Fruit fly (Drosophila melanogaster) whole organism, embryonic: Measurements from ENCODE around the gene CG13043.

ENCODE experiments used
- Awh ChIP-seq: fragments of 200-800 bp; sonication (Bioruptor generic); IDR thresholded peaks from 2 replicates; pipeline ENCODE4, ENCODE4 v1.3.6; 2022; ENCODE audit warnings: missing biosample characterization, missing genetic modification characterization
- B-H2 ChIP-seq: fragments of 200-800 bp; sonication (Bioruptor generic); optimal IDR thresholded peaks from 2 replicates; lab custom pipeline; 2018; ENCODE audit warnings: missing biosample characterization, mild to moderate bottlenecking, missing genetic modification characterization
- Bteb2 ChIP-seq: fragments of 200-800 bp; sonication (Bioruptor generic); optimal IDR thresholded peaks from 2 replicates; lab custom pipeline; 2016; ENCODE audit warnings: missing biosample characterization, missing genetic modification characterization
- CG10654 ChIP-seq: fragments of 200-800 bp; sonication (Bioruptor generic); optimal IDR thresholded peaks from 2 replicates; lab custom pipeline; 2016; ENCODE audit warnings: missing biosample characterization, missing genetic modification characterization
- CG12769 ChIP-seq: fragments of 200-800 bp; sonication (Bioruptor generic); optimal IDR thresholded peaks from 2 replicates; lab custom pipeline; 2019; ENCODE audit warnings: missing biosample characterization, mild to moderate bottlenecking, missing genetic modification characterization, moderate library complexity
- CG15269 ChIP-seq: fragments of 200-800 bp; sonication (Bioruptor generic); optimal IDR thresholded peaks from 2 replicates; lab custom pipeline; 2018; ENCODE audit warnings: missing biosample characterization, mild to moderate bottlenecking, missing genetic modification characterization, moderate library complexity
- CG15479 ChIP-seq: fragments of 200-800 bp; sonication (Bioruptor generic); optimal IDR thresholded peaks from 3 replicates; lab custom pipeline; 2019; ENCODE audit warnings: missing biosample characterization, mild to moderate bottlenecking, missing genetic modification characterization, moderate library complexity
- CG17385 ChIP-seq: fragments of 200-800 bp; sonication (Bioruptor generic); optimal IDR thresholded peaks from 3 replicates; lab custom pipeline; 2018; ENCODE audit warnings: missing biosample characterization, mild to moderate bottlenecking, missing genetic modification characterization
- CG33213 ChIP-seq: fragments of 200-800 bp; sonication (Bioruptor generic); optimal IDR thresholded peaks from 3 replicates; lab custom pipeline; 2016; ENCODE audit warnings: missing biosample characterization, missing genetic modification characterization
- CG3726 ChIP-seq: fragments of 200-800 bp; sonication (Bioruptor generic); IDR thresholded peaks from 3 replicates; pipeline ENCODE4, ENCODE4 v1.3.6; 2022; ENCODE audit warnings: missing biosample characterization, missing genetic modification characterization
- CG4820 ChIP-seq: fragments of 200-800 bp; sonication (Bioruptor generic); optimal IDR thresholded peaks from 3 replicates; lab custom pipeline; 2016; ENCODE audit warnings: missing biosample characterization, missing genetic modification characterization
- CG6272 ChIP-seq: fragments of 200-800 bp; sonication (Bioruptor generic); IDR thresholded peaks from 2 replicates; pipeline ENCODE4 v1.3.6; 2022; ENCODE audit warnings: missing biosample characterization, missing genetic modification characterization
- CG7357 ChIP-seq: fragments of 200-800 bp; sonication (Bioruptor generic); IDR thresholded peaks from 3 replicates; pipeline ENCODE4 v1.3.6; 2022; ENCODE audit warnings: missing biosample characterization, missing genetic modification characterization
- CG7839 ChIP-seq: fragments of 200-800 bp; sonication (Bioruptor generic); optimal IDR thresholded peaks from 3 replicates; lab custom pipeline; 2018; ENCODE audit warnings: missing biosample characterization, mild to moderate bottlenecking, missing genetic modification characterization, moderate library complexity
- CG8089 ChIP-seq: fragments of 200-800 bp; sonication (Bioruptor generic); optimal IDR thresholded peaks from 3 replicates; lab custom pipeline; 2016; ENCODE audit warnings: missing biosample characterization, missing genetic modification characterization
- Camta ChIP-seq: fragments of 200-800 bp; sonication (Bioruptor generic); optimal IDR thresholded peaks from 2 replicates; lab custom pipeline; 2016; ENCODE audit warnings: missing biosample characterization, missing genetic modification characterization
- Dp ChIP-seq: fragments of 200-800 bp; sonication (Bioruptor generic); optimal IDR thresholded peaks from 2 replicates; lab custom pipeline; 2018; ENCODE audit warnings: missing biosample characterization, mild to moderate bottlenecking, missing genetic modification characterization, moderate library complexity
- Dref ChIP-seq: fragments of 200-800 bp; sonication (Bioruptor generic); IDR thresholded peaks from 2 replicates; pipeline ENCODE4 v1.3.6; 2022; ENCODE audit warnings: missing biosample characterization, missing genetic modification characterization
- Drgx ChIP-seq: fragments of 200-800 bp; sonication (Bioruptor generic); IDR thresholded peaks from 2 replicates; pipeline ENCODE4 v1.3.6; 2022; ENCODE audit warnings: missing biosample characterization, missing genetic modification characterization
- HLH3B ChIP-seq: fragments of 200-800 bp; sonication (Bioruptor generic); IDR thresholded peaks from 2 replicates; pipeline ENCODE4 v1.3.6; 2022; ENCODE audit warnings: missing biosample characterization, missing genetic modification characterization
- Kr ChIP-seq: fragments of 200-800 bp; sonication (Bioruptor generic); optimal IDR thresholded peaks from 2 replicates; lab custom pipeline; 2017; ENCODE audit warnings: missing biosample characterization, mild to moderate bottlenecking, missing genetic modification characterization
- Lim3 ChIP-seq: fragments of 200-800 bp; sonication (Bioruptor generic); IDR thresholded peaks from 2 replicates; pipeline ENCODE4 v1.3.6; 2022; ENCODE audit warnings: missing biosample characterization, missing genetic modification characterization
- Mrtf ChIP-seq: fragments of 200-800 bp; sonication (Bioruptor generic); IDR thresholded peaks from 3 replicates; pipeline ENCODE4 v1.3.6; 2022; ENCODE audit warnings: missing biosample characterization, missing genetic modification characterization
- Myb ChIP-seq: fragments of 200-800 bp; sonication (Bioruptor generic); optimal IDR thresholded peaks from 2 replicates; lab custom pipeline; 2016; ENCODE audit warnings: missing biosample characterization, missing genetic modification characterization
- NFAT ChIP-seq: fragments of 200-800 bp; sonication (Bioruptor generic); IDR thresholded peaks from 2 replicates; pipeline ENCODE4 v1.3.6; 2022; ENCODE audit warnings: missing biosample characterization, missing genetic modification characterization
- Nf-YB ChIP-seq: fragments of 200-800 bp; sonication (Bioruptor generic); optimal IDR thresholded peaks from 3 replicates; lab custom pipeline; 2019; ENCODE audit warnings: missing biosample characterization, mild to moderate bottlenecking, missing genetic modification characterization, moderate library complexity
- Nf-YC ChIP-seq: fragments of 200-800 bp; optimal IDR thresholded peaks from 3 replicates; lab custom pipeline; 2019; ENCODE audit warnings: missing biosample characterization, mild to moderate bottlenecking, missing genetic modification characterization, moderate library complexity
- Ptx1 ChIP-seq: fragments of 200-800 bp; sonication (Bioruptor generic); IDR thresholded peaks from 2 replicates; pipeline ENCODE4 v1.3.6; 2022; ENCODE audit warnings: missing biosample characterization, missing genetic modification characterization
- Sox102F ChIP-seq: fragments of 200-800 bp; sonication (Bioruptor generic); optimal IDR thresholded peaks from 2 replicates; lab custom pipeline; 2018; ENCODE audit warnings: missing biosample characterization, mild to moderate bottlenecking, missing genetic modification characterization, moderate library complexity
- Spps ChIP-seq: fragments of 200-800 bp; sonication (Bioruptor generic); optimal IDR thresholded peaks from 2 replicates; lab custom pipeline; 2018; ENCODE audit warnings: missing biosample characterization, mild to moderate bottlenecking, missing genetic modification characterization
- TFAM ChIP-seq: fragments of 200-800 bp; sonication (Bioruptor generic); optimal IDR thresholded peaks from 2 replicates; lab custom pipeline; 2017; ENCODE audit warnings: missing biosample characterization, missing genetic modification characterization, inconsistent platforms
- Vsx1 ChIP-seq: fragments of 200-800 bp; sonication (Bioruptor generic); optimal IDR thresholded peaks from 2 replicates; lab custom pipeline; 2017; ENCODE audit warnings: missing biosample characterization, mild to moderate bottlenecking, missing genetic modification characterization, missing genetic modification reagents
- al ChIP-seq: fragments of 200-800 bp; sonication (Bioruptor generic); IDR thresholded peaks from 2 replicates; pipeline ENCODE4 v1.3.6; 2022; ENCODE audit warnings: missing biosample characterization, missing genetic modification characterization
- bcd ChIP-seq: fragments of 200-800 bp; sonication (Bioruptor generic); optimal IDR thresholded peaks from 2 replicates; lab custom pipeline; 2017; ENCODE audit warnings: missing biosample characterization, mild to moderate bottlenecking, missing genetic modification characterization
- br ChIP-seq: fragments of >200 bp; optimal IDR thresholded peaks from 2 replicates; lab custom pipeline; 2017
- chn ChIP-seq: fragments of 200-800 bp; sonication (Bioruptor generic); optimal IDR thresholded peaks from 2 replicates; lab custom pipeline; 2016; ENCODE audit warnings: missing biosample characterization, missing genetic modification characterization
- dimm ChIP-seq: fragments of 200-800 bp; sonication (Bioruptor generic); IDR thresholded peaks from 2 replicates; pipeline ENCODE4 v1.3.6; 2022; ENCODE audit warnings: missing biosample characterization, missing genetic modification characterization
- dmrt11E ChIP-seq: fragments of 200-800 bp; sonication (Bioruptor generic); optimal IDR thresholded peaks from 3 replicates; lab custom pipeline; 2018; ENCODE audit warnings: missing biosample characterization, mild to moderate bottlenecking, missing genetic modification characterization, moderate library complexity
- fru ChIP-seq: fragments of >200 bp; optimal IDR thresholded peaks from 2 replicates; lab custom pipeline; 2017
- fu2 ChIP-seq: fragments of 200-800 bp; sonication (Bioruptor generic); optimal IDR thresholded peaks from 2 replicates; lab custom pipeline; 2016; ENCODE audit warnings: missing biosample characterization, missing genetic modification characterization
- gce ChIP-seq: fragments of 200-800 bp; sonication (Bioruptor generic); IDR thresholded peaks from 3 replicates; pipeline ENCODE4 v1.3.6; 2022; ENCODE audit warnings: missing biosample characterization, missing genetic modification characterization
- gt ChIP-seq: fragments of 200-800 bp; sonication (Bioruptor generic); IDR thresholded peaks from 2 replicates; pipeline ENCODE4 v1.3.6; 2022; ENCODE audit warnings: missing biosample characterization, missing genetic modification characterization
- hkb ChIP-seq, 2 experiments: fragments of 200-800 bp in 1 of 2; fragments of >200 bp in 1 of 2; sonication (Bioruptor generic) in 1 of 2; IDR thresholded peaks in 1 of 2; optimal IDR thresholded peaks in 1 of 2; 2 replicates each; pipeline versions ENCODE4 v1.3.6 to Lab custom; 2017 to 2022; ENCODE audit warnings: missing biosample characterization in 1 of 2, missing genetic modification characterization in 1 of 2
- lola ChIP-seq, 3 experiments: fragments of >200 bp in 2 of 3; fragments of 200-800 bp in 1 of 3; sonication (Bioruptor generic) in 1 of 3; optimal IDR thresholded peaks; 2 replicates each; lab custom pipeline; 2017 to 2019; ENCODE audit warnings: missing biosample characterization in 3 of 3, missing genetic modification characterization in 3 of 3, mild to moderate bottlenecking in 1 of 3, moderate library complexity in 1 of 3
- maf-S ChIP-seq: fragments of 200-800 bp; sonication (Bioruptor generic); optimal IDR thresholded peaks from 2 replicates; lab custom pipeline; 2016; ENCODE audit warnings: missing biosample characterization, missing genetic modification characterization
- odd ChIP-seq: fragments of 200-800 bp; sonication (Bioruptor generic); optimal IDR thresholded peaks from 2 replicates; lab custom pipeline; 2017; ENCODE audit warnings: missing biosample characterization, mild to moderate bottlenecking, missing genetic modification characterization
- otp ChIP-seq: fragments of 200-800 bp; sonication (Bioruptor generic); IDR thresholded peaks from 3 replicates; pipeline ENCODE4, ENCODE4 v1.3.6; 2022; ENCODE audit warnings: missing biosample characterization, missing genetic modification characterization
- peb ChIP-seq: fragments of 200-800 bp; sonication (Bioruptor generic); IDR thresholded peaks from 2 replicates; pipeline ENCODE4 v1.3.6; 2022; ENCODE audit warnings: missing biosample characterization, missing genetic modification characterization
- pnt ChIP-seq: fragments of 200-800 bp; sonication (Bioruptor generic); optimal IDR thresholded peaks from 3 replicates; lab custom pipeline; 2016; ENCODE audit warnings: missing biosample characterization, missing genetic modification characterization
- stc ChIP-seq: fragments of 200-800 bp; sonication (Bioruptor generic); IDR thresholded peaks from 2 replicates; pipeline ENCODE4 v1.3.6; 2022; ENCODE audit warnings: missing biosample characterization, missing genetic modification characterization
- wor ChIP-seq: fragments of 200-800 bp; sonication (Bioruptor generic); IDR thresholded peaks from 2 replicates; pipeline ENCODE4 v1.3.6; 2022; ENCODE audit warnings: missing biosample characterization, missing genetic modification characterization

CG13043 gene

DNA sequence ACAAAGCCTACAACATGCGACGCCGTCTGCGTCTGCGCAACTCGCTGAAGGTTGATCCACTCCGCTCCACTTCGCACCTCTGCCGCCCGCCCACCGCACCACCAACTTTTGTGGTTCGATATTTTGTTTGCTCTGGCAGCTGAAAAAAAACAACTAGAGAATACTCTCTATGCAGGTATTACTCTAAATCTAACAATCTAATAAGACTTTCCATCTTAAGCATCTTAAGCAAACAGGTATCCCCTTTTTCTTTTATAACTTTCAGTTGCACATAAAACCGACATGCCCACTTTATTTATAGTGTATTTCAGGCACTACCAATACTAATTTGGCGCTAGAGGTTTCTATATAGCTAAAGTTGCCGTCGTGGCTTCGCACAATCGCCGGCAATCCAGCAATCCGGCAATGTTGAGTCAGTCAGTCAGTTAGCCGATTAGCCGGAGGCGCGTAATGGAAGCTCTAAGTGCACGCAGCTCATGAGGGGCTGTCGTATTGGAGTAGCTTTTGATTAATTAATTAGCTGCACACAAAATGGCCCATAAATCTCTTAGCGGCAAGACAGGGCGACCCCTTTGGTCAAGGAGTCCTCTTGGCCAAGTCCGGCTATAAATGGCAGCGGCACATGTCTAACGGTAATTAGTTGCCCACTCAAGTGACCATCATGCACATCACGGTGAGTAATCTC, 22.7 kb upstream of the CG13043 start, which contains the start of gene CG13058 (continued):
- no peak for TF ChIP-seq hkb (optimal IDR thresholded peaks at IDR 0.05; lab: Kevin White, UChicago)
- peak; percentile 62 for TF ChIP-seq hkb (GFP tag; IDR thresholded peaks at IDR 0.05; lab: Robert Waterston, UW)
- peak; percentile 16 for TF ChIP-seq maf-S (GFP tag; lab: Kevin White, UChicago)
- TF ChIP-seq Awh (GFP tag; lab: Robert Waterston, UW), result no peak
- TF ChIP-seq CG33213 (GFP tag; lab: Kevin White, UChicago), result no peak
- TF ChIP-seq Vsx1 (GFP tag; lab: Kevin White, UChicago), result peak; percentile 16
- peak; percentile 64 for TF ChIP-seq odd (GFP tag; lab: Kevin White, UChicago)
- TF ChIP-seq Spps (tag; lab: Kevin White, UChicago), result no peak
- no peak for TF ChIP-seq peb (GFP tag; lab: Robert Waterston, UW)
- TF ChIP-seq TFAM, result no peak
- no peak for TF ChIP-seq Nf-YB (GFP tag; lab: Kevin White, UChicago)
- TF ChIP-seq dmrt11E (tag; lab: Kevin White, UChicago), result no peak
- TF ChIP-seq Bteb2 (GFP tag; lab: Kevin White, UChicago), result peak; percentile 42
- TF ChIP-seq CG10654, result no peak
- TF ChIP-seq CG4820 (GFP tag; lab: Kevin White, UChicago), result peak; percentile 57
- peak; percentile 65 for TF ChIP-seq Drgx
- no peak for TF ChIP-seq pnt
- TF ChIP-seq chn, result peak; percentile 46
- 0 out of 2 replicates have a peak, but pooled peaks have one; percentile 23 for TF ChIP-seq al
- TF ChIP-seq Dref, result no peak
- TF ChIP-seq Sox102F (GFP tag; lab: Kevin White, UChicago), result peak; percentile 75
- peak; percentile 23; the same call in 1 of the 2 replicates for TF ChIP-seq dimm
- no peak for TF ChIP-seq Camta (GFP tag; lab: Kevin White, UChicago)
- TF ChIP-seq Kr, result no peak
- TF ChIP-seq gt (GFP tag; lab: Robert Waterston, UW), result no peak
- no peak for TF ChIP-seq NFAT
- no peak for TF ChIP-seq Dp (GFP tag; lab: Kevin White, UChicago)
- TF ChIP-seq HLH3B (GFP tag; lab: Robert Waterston, UW), result peak; percentile 78
- TF ChIP-seq otp (GFP tag; lab: Robert Waterston, UW), result peak; percentile 71
- TF ChIP-seq Mrtf (GFP tag; lab: Robert Waterston, UW), result no peak
- peak; percentile 37 for TF ChIP-seq bcd (GFP tag; lab: Kevin White, UChicago)
- TF ChIP-seq CG6272 (GFP tag; lab: Robert Waterston, UW), result no peak
- TF ChIP-seq CG12769 (tag; lab: Kevin White, UChicago), result peak; percentile 84
- TF ChIP-seq br (lab: Kevin White, UChicago), result no peak
- TF ChIP-seq Ptx1 (GFP tag; lab: Robert Waterston, UW), result peak; percentile 64
- no peak for TF ChIP-seq stc (GFP tag; lab: Robert Waterston, UW)
- TF ChIP-seq fu2 (GFP tag; lab: Kevin White, UChicago), result peak; percentile 47
- no peak for TF ChIP-seq Nf-YC (tag; lab: Kevin White, UChicago)
- peak; percentile 64 for TF ChIP-seq CG17385 (GFP tag; lab: Kevin White, UChicago)
- TF ChIP-seq B-H2 (GFP tag; lab: Kevin White, UChicago), result no peak
- peak; percentile 41 for TF ChIP-seq CG8089
- no peak for TF ChIP-seq lola (GFP tag; optimal IDR thresholded peaks at IDR 0.05; lab: Kevin White, UChicago)
- TF ChIP-seq CG7357, result 0 out of 3 replicates have a peak, but pooled peaks have one; percentile 41
- TF ChIP-seq CG15479, result no peak
- peak; percentile 71 for TF ChIP-seq CG7839 (tag; lab: Kevin White, UChicago)
- TF ChIP-seq Lim3 (GFP tag; lab: Robert Waterston, UW), result peak; percentile 44; the same call in 1 of the 2 replicates
- TF ChIP-seq fru (lab: Kevin White, UChicago), result no peak
- TF ChIP-seq CG15269 (tag; lab: Kevin White, UChicago), result peak; percentile 86
- peak; percentile 41; the same call in 1 of the 2 replicates for TF ChIP-seq wor (GFP tag; lab: Robert Waterston, UW)
- peak; percentile 16 for TF ChIP-seq Myb (GFP tag; lab: Kevin White, UChicago)
- TF ChIP-seq gce (GFP tag; lab: Robert Waterston, UW), result no peak
- no peak for TF ChIP-seq CG3726 (GFP tag; lab: Robert Waterston, UW)
